Fruit fly (Drosophila melanogaster): ENCODE results near the gene Sdhaf3.

DNA sequence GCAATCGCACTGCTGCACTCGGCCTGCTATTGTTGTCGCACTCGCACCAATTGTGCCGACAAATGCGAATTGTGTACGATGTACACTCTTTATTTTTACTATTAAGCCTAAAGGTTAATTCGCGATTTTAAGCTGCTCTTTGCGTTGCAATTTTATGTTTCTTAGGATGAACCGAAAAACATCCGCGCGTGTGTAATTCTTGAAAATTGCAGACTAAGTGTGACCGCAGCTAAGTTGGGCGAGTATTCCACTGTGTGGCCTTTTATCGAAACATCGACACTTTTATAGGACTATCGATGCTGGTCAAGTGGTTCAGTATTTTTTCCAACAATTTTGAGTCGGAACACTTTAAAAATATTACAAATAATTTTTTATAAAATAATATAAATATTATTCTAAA lies 28.7 kb downstream of the Sdhaf3 start, which contains the start of gene Pak3:
- TF ChIP-seq sv (GFP tag; optimal IDR thresholded peaks at IDR 0.05) (no peak), CrebA (GFP tag; optimal IDR thresholded peaks at IDR 0.05; ENCODE audit: borderline replicate concordance) (no peak), jim (GFP tag; optimal IDR thresholded peaks at IDR 0.05) (no peak), ey (GFP tag; optimal IDR thresholded peaks at IDR 0.05) (no peak), lola (GFP tag; optimal IDR thresholded peaks at IDR 0.05) (no peak), br (GFP tag; optimal IDR thresholded peaks at IDR 0.05) (no peak), fru (GFP tag; optimal IDR thresholded peaks at IDR 0.05) (no peak), Sp1 (GFP tag; optimal IDR thresholded peaks at IDR 0.05) (no peak), usp (GFP tag; optimal IDR thresholded peaks at IDR 0.05) (no peak), HLH106 (tag; optimal IDR thresholded peaks at IDR 0.05) (no peak), Hr83 (GFP tag; optimal IDR thresholded peaks at IDR 0.05; ENCODE audit: poor library complexity, severe bottlenecking) (peak; percentile 58), Dif (GFP tag; optimal IDR thresholded peaks at IDR 0.05; ENCODE audit: partially characterized antibody) (no peak), N (GFP tag; optimal IDR thresholded peaks at IDR 0.05) (no peak), brk (GFP tag; optimal IDR thresholded peaks at IDR 0.05) (no peak)
